Worm (Caenorhabditis elegans): ENCODE data around the gene comt-1.

comt-1 gene

ce11 chrX:2836770-2837169 is 25.5 kb downstream of the comt-1 start:
- peak; percentile 11 for TF ChIP-seq ZK185.1 (tag; optimal IDR thresholded peaks at IDR 0.05; ENCODE audit: poor library complexity, severe bottlenecking)
- no peak for TF ChIP-seq rcor-1 (GFP tag; IDR thresholded peaks at IDR 0.05)
- TF ChIP-seq atf-7 (tag; optimal IDR thresholded peaks at IDR 0.05), result peak; percentile 61
- TF ChIP-seq lin-54 (GFP tag; optimal IDR thresholded peaks at IDR 0.05), result no peak
- peak in 1 of 2 experiments; percentile 33 for TF ChIP-seq let-607 (tag; optimal IDR thresholded peaks at IDR 0.05)
- 0 out of 2 replicates have a peak, but pooled peaks have one; percentile 45 for TF ChIP-seq dox-1 (GFP tag; IDR thresholded peaks at IDR 0.05)
- no peak for TF ChIP-seq hrde-1 (tag; optimal IDR thresholded peaks at IDR 0.05; ENCODE audit: borderline replicate concordance)
- no peak for TF ChIP-seq nfyb-1 (GFP tag; IDR thresholded peaks at IDR 0.05)
- TF ChIP-seq akir-1 (GFP tag; optimal IDR thresholded peaks at IDR 0.05), result no peak
- TF ChIP-seq nhr-80 (tag; optimal IDR thresholded peaks at IDR 0.05), result peak; percentile 78
- no peak for TF ChIP-seq sdz-38 (tag; optimal IDR thresholded peaks at IDR 0.05)

ce11 chrX:2827702-2828182 is 34.5 kb downstream of the comt-1 start, which contains the start of gene ssr-2:
Gene ssr-2, minus strand, starts transcription at chrX:2827752.
- TF ChIP-seq hrde-1 (tag; optimal IDR thresholded peaks at IDR 0.05; ENCODE audit: borderline replicate concordance) (no peak), ztf-18 (tag; optimal IDR thresholded peaks at IDR 0.05) (no peak), tlf-1 (GFP tag; optimal IDR thresholded peaks at IDR 0.05) (no peak), nfya-2 (GFP tag; IDR thresholded peaks at IDR 0.05) (no peak), lsl-1 (GFP tag; optimal IDR thresholded peaks at IDR 0.05) (no peak), B0336.3 (GFP tag; IDR thresholded peaks at IDR 0.05) (no peak), K12H6.12 (tag; optimal IDR thresholded peaks at IDR 0.05) (no peak), dpl-1 (GFP tag; optimal IDR thresholded peaks at IDR 0.05) (no peak), ceh-91 (GFP tag; IDR thresholded peaks at IDR 0.05) (no peak), lsy-27 (tag; optimal IDR thresholded peaks at IDR 0.05; ENCODE audit: borderline replicate concordance, insufficient read depth) (no peak)

- TF ChIP-seq ztf-22 (GFP tag; optimal IDR thresholded peaks at IDR 0.05) (no peak), atf-7 (tag; optimal IDR thresholded peaks at IDR 0.05) (no peak), sptf-2 (GFP tag; optimal IDR thresholded peaks at IDR 0.05) (no peak), madf-8 (GFP tag; conservative IDR thresholded peaks at IDR 0.05) (no peak), lin-54 (GFP tag; optimal IDR thresholded peaks at IDR 0.05) (no peak), ztf-28 (GFP tag; IDR thresholded peaks at IDR 0.05) (no peak), nfya-2 (GFP tag; IDR thresholded peaks at IDR 0.05) (no peak), lin-40 (tag; optimal IDR thresholded peaks at IDR 0.05) (no peak), zfh-2 (GFP tag; conservative IDR thresholded peaks at IDR 0.05) (peak; percentile 77), egrh-3 (GFP tag; IDR thresholded peaks at IDR 0.05) (peak; percentile 43; the same call in 1 of the 2 replicates)
These were observed 35.9 kb downstream of the comt-1 start for ce11 chrX:2826337-2826736.

- TF ChIP-seq T26A5.8 (tag; optimal IDR thresholded peaks at IDR 0.05) (no peak), snpc-3.4 (tag; optimal IDR thresholded peaks at IDR 0.05) (no peak), ceh-40 (GFP tag; IDR thresholded peaks at IDR 0.05) (no peak), dpff-1 (tag; optimal IDR thresholded peaks at IDR 0.05) (no peak), nhr-179 (tag; optimal IDR thresholded peaks at IDR 0.05) (no peak), lir-1 (GFP tag; conservative IDR thresholded peaks at IDR 0.05) (no peak), ceh-58 (GFP tag; IDR thresholded peaks at IDR 0.05) (no peak), lag-1 (GFP tag; IDR thresholded peaks at IDR 0.05) (no peak), hlh-26 (GFP tag; conservative IDR thresholded peaks at IDR 0.05) (no peak), madf-8 (GFP tag; conservative IDR thresholded peaks at IDR 0.05) (no peak), F55B11.4 (tag; optimal IDR thresholded peaks at IDR 0.05; ENCODE audit: borderline replicate concordance, insufficient read depth) (no peak)
These were observed 42.1 kb downstream of the comt-1 start, which contains the start of gene tsp-6 for ce11 chrX:2820148-2820547. Gene tsp-6, plus strand, starts transcription at chrX:2820448.

Data from whole organism, young adult.